Fruit fly (Drosophila melanogaster) whole organism, prepupa: ENCODE data around the gene CG8765.

Source experiments
- Blimp-1 ChIP-seq: fragments of 200-800 bp; sonication (Bioruptor generic); optimal IDR thresholded peaks from 3 replicates; lab custom pipeline; 2017; ENCODE audit warnings: missing biosample characterization, missing genetic modification characterization, mild to moderate bottlenecking, moderate library complexity, missing genetic modification reagents
- CG10631 ChIP-seq: fragments of 200-800 bp; sonication (Bioruptor generic); optimal IDR thresholded peaks from 2 replicates; lab custom pipeline; 2016; ENCODE audit warnings: missing biosample characterization, missing genetic modification characterization
- CG11294 ChIP-seq: fragments of 200-800 bp; sonication (Bioruptor generic); IDR thresholded peaks from 2 replicates; pipeline ENCODE4 v1.3.6; 2022; ENCODE audit warnings: missing biosample characterization, missing genetic modification characterization
- CG11762 ChIP-seq: fragments of 200-800 bp; sonication (Bioruptor generic); optimal IDR thresholded peaks from 3 replicates; lab custom pipeline; 2016; ENCODE audit warnings: missing biosample characterization, missing genetic modification characterization; ENCODE audit not compliant: insufficient read depth
- CG16779 ChIP-seq: fragments of 200-800 bp; sonication (Bioruptor generic); optimal IDR thresholded peaks from 3 replicates; lab custom pipeline; 2017; ENCODE audit warnings: missing biosample characterization, mild to moderate bottlenecking, missing genetic modification characterization
- CG3032 ChIP-seq: fragments of 200-800 bp; optimal IDR thresholded peaks from 2 replicates; lab custom pipeline; 2019; ENCODE audit warnings: missing biosample characterization, mild to moderate bottlenecking, missing genetic modification characterization, moderate library complexity
- CG32006 ChIP-seq: fragments of 200-800 bp; sonication (Bioruptor generic); optimal IDR thresholded peaks from 3 replicates; lab custom pipeline; 2017; ENCODE audit warnings: missing biosample characterization, mild to moderate bottlenecking, missing genetic modification characterization
- CG3919 ChIP-seq: fragments of 200-800 bp; sonication (Bioruptor generic); optimal IDR thresholded peaks from 3 replicates; lab custom pipeline; 2016; ENCODE audit warnings: missing biosample characterization, missing genetic modification characterization
- CG4318 ChIP-seq: fragments of 200-800 bp; sonication (Bioruptor generic); optimal IDR thresholded peaks from 3 replicates; lab custom pipeline; 2017; ENCODE audit warnings: missing biosample characterization, mild to moderate bottlenecking, missing genetic modification characterization
- CG6163 ChIP-seq: fragments of 200-800 bp; sonication (Bioruptor generic); IDR thresholded peaks from 3 replicates; pipeline ENCODE4 v1.3.6; 2022; ENCODE audit warnings: missing biosample characterization, missing genetic modification characterization
- CG6854 ChIP-seq: fragments of 200-800 bp; sonication (Bioruptor generic); optimal IDR thresholded peaks from 2 replicates; lab custom pipeline; 2017; ENCODE audit warnings: missing biosample characterization, mild to moderate bottlenecking, missing genetic modification characterization
- CG7368 ChIP-seq: fragments of 200-800 bp; sonication (Bioruptor generic); optimal IDR thresholded peaks from 3 replicates; lab custom pipeline; 2016; ENCODE audit warnings: missing biosample characterization, missing genetic modification characterization
- CG8319 ChIP-seq: fragments of 200-800 bp; sonication (Bioruptor generic); optimal IDR thresholded peaks from 3 replicates; lab custom pipeline; 2016; ENCODE audit warnings: missing biosample characterization, missing genetic modification characterization
- CG8632 ChIP-seq: fragments of 200-800 bp; sonication (Bioruptor generic); optimal IDR thresholded peaks from 3 replicates; lab custom pipeline; 2016; ENCODE audit warnings: missing biosample characterization, missing genetic modification characterization
- CG9139 ChIP-seq: fragments of 200-800 bp; sonication (Bioruptor generic); optimal IDR thresholded peaks from 3 replicates; lab custom pipeline; 2017; ENCODE audit warnings: missing biosample characterization, mild to moderate bottlenecking, missing genetic modification characterization
- Eip75B ChIP-seq: fragments of 200-800 bp; sonication (Bioruptor generic); optimal IDR thresholded peaks from 3 replicates; lab custom pipeline; 2016; ENCODE audit warnings: missing biosample characterization, missing genetic modification characterization
- Eip78C ChIP-seq: fragments of 200-800 bp; sonication (Bioruptor generic); peaks from one replicate; lab custom pipeline; 2016; ENCODE audit warnings: missing biosample characterization, missing genetic modification characterization
- Eip93F ChIP-seq: fragments of 200-800 bp; sonication (Bioruptor generic); optimal IDR thresholded peaks from 2 replicates; lab custom pipeline; 2016; ENCODE audit warnings: missing biosample characterization, mild to moderate bottlenecking, missing genetic modification characterization
- Ets21C ChIP-seq: fragments of 200-800 bp; sonication (Bioruptor generic); optimal IDR thresholded peaks from 3 replicates; lab custom pipeline; 2016; ENCODE audit warnings: missing biosample characterization, missing genetic modification characterization
- Ets96B ChIP-seq: fragments of 200-800 bp; optimal IDR thresholded peaks from 2 replicates; lab custom pipeline; 2019; ENCODE audit warnings: missing biosample characterization, mild to moderate bottlenecking, missing genetic modification characterization, moderate library complexity
- Gug ChIP-seq: fragments of 200-800 bp; sonication (Bioruptor generic); IDR thresholded peaks from 2 replicates; pipeline ENCODE4 v1.3.6; 2022; ENCODE audit warnings: missing biosample characterization, missing genetic modification characterization
- Hr38 ChIP-seq: sonication (Bioruptor generic); optimal IDR thresholded peaks from 2 replicates; lab custom pipeline; 2016; ENCODE audit warnings: missing biosample characterization, missing genetic modification characterization
- Hr4 ChIP-seq: fragments of 200-800 bp; sonication (Bioruptor generic); optimal IDR thresholded peaks from 3 replicates; lab custom pipeline; 2016; ENCODE audit warnings: missing biosample characterization, missing genetic modification characterization
- Lpt ChIP-seq: fragments of 200-800 bp; sonication (Bioruptor generic); optimal IDR thresholded peaks from 3 replicates; lab custom pipeline; 2016; ENCODE audit warnings: missing biosample characterization, missing genetic modification characterization
- OdsH ChIP-seq: fragments of 200-800 bp; sonication (Bioruptor generic); optimal IDR thresholded peaks from 3 replicates; lab custom pipeline; 2016; ENCODE audit warnings: missing biosample characterization, missing genetic modification characterization
- Smox ChIP-seq: fragments of 200-800 bp; sonication (Bioruptor generic); optimal IDR thresholded peaks from 3 replicates; lab custom pipeline; 2016; ENCODE audit warnings: missing biosample characterization, missing genetic modification characterization
- Sox14 ChIP-seq: fragments of 200-800 bp; sonication (Bioruptor generic); optimal IDR thresholded peaks from 3 replicates; lab custom pipeline; 2016; ENCODE audit warnings: missing biosample characterization, missing genetic modification characterization
- Sox15 ChIP-seq: fragments of 200-800 bp; sonication (Bioruptor generic); optimal IDR thresholded peaks from 3 replicates; lab custom pipeline; 2016; ENCODE audit warnings: missing biosample characterization, missing genetic modification characterization
- achi ChIP-seq: fragments of 200-800 bp; sonication (Bioruptor generic); optimal IDR thresholded peaks from 3 replicates; lab custom pipeline; 2016; ENCODE audit warnings: missing biosample characterization, missing genetic modification characterization
- acj6 ChIP-seq: fragments of 200-800 bp; sonication (Bioruptor generic); optimal IDR thresholded peaks from 3 replicates; lab custom pipeline; 2016; ENCODE audit warnings: missing biosample characterization, missing genetic modification characterization
- dac ChIP-seq: fragments of 200-800 bp; sonication (Bioruptor generic); optimal IDR thresholded peaks from 2 replicates; lab custom pipeline; 2017; ENCODE audit warnings: missing biosample characterization, mild to moderate bottlenecking, missing genetic modification characterization
- dsx ChIP-seq: fragments of 200-800 bp; optimal IDR thresholded peaks from 3 replicates; lab custom pipeline; 2019; ENCODE audit warnings: missing biosample characterization, mild to moderate bottlenecking, missing genetic modification characterization, moderate library complexity; ENCODE audit not compliant: poor library complexity, severe bottlenecking
- eg ChIP-seq: fragments of 200-800 bp; sonication (Bioruptor generic); IDR thresholded peaks from 3 replicates; pipeline ENCODE4 v1.3.6; 2022; ENCODE audit warnings: missing biosample characterization, missing genetic modification characterization
- esn ChIP-seq: fragments of 200-800 bp; sonication (Bioruptor generic); optimal IDR thresholded peaks from 2 replicates; lab custom pipeline; 2016; ENCODE audit warnings: missing biosample characterization, mild to moderate bottlenecking, missing genetic modification characterization, moderate library complexity
- fd59A ChIP-seq: fragments of 200-800 bp; sonication (Bioruptor generic); optimal IDR thresholded peaks from 2 replicates; lab custom pipeline; 2017; ENCODE audit warnings: missing biosample characterization, mild to moderate bottlenecking, missing genetic modification characterization, missing genetic modification reagents
- fd85E ChIP-seq: fragments of 200-800 bp; sonication (Bioruptor generic); optimal IDR thresholded peaks from 3 replicates; lab custom pipeline; 2016; ENCODE audit warnings: missing biosample characterization, missing genetic modification characterization
- fkh ChIP-seq: fragments of 200-800 bp; sonication (Bioruptor generic); optimal IDR thresholded peaks from 3 replicates; lab custom pipeline; 2017; ENCODE audit warnings: missing biosample characterization, mild to moderate bottlenecking, missing genetic modification characterization, moderate library complexity
- net ChIP-seq: fragments of 200-800 bp; sonication (Bioruptor generic); optimal IDR thresholded peaks from 3 replicates; lab custom pipeline; 2016; ENCODE audit warnings: missing biosample characterization, missing genetic modification characterization
- pdm3 ChIP-seq: fragments of 200-800 bp; sonication (Bioruptor generic); optimal IDR thresholded peaks from 3 replicates; lab custom pipeline; 2016; ENCODE audit warnings: missing biosample characterization, missing genetic modification characterization
- ss ChIP-seq, 2 experiments: fragments of 200-800 bp; sonication (Bioruptor generic); optimal IDR thresholded peaks; 2 replicates in 1 of 2; 3 replicates in 1 of 2; lab custom pipeline; 2017 to 2018; ENCODE audit warnings: mild to moderate bottlenecking in 2 of 2, missing biosample characterization in 2 of 2, missing genetic modification characterization in 2 of 2, moderate library complexity in 1 of 2
- vri ChIP-seq: fragments of 200-800 bp; sonication (Bioruptor generic); optimal IDR thresholded peaks from 3 replicates; lab custom pipeline; 2016; ENCODE audit warnings: missing biosample characterization, mild to moderate bottlenecking, missing genetic modification characterization

Gene CG8765

DNA sequence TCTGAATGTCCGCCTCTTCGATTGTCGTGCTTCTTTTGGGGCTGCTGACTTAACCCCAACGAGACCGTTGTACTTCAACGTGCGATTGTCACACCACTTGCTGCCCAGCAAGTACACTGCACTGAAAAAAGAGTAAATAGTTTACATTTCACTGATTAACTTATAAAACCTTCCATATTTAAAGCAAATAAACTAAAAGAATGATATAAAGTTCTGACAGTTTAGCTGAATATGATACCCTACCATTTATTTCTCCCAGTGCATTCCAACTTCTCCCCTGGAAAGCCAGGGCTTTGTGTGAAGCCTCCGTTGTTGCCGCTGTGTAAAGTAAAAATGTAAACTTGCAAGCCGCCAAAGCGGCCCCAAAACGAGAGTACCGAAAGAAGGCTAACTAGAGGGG lies 12.8 kb downstream of the CG8765 start (continued):
- TF ChIP-seq net (GFP tag; lab: Kevin White, UChicago) (peak; percentile 3), achi (GFP tag; lab: Kevin White, UChicago) (peak; percentile 44), CG11762 (GFP tag; lab: Kevin White, UChicago) (no peak), dac (GFP tag; lab: Kevin White, UChicago) (no peak), Ets96B (tag; lab: Kevin White, UChicago) (peak; percentile 56), OdsH (GFP tag; lab: Kevin White, UChicago) (peak; percentile 47), CG8319 (no peak), CG3032 (tag; lab: Kevin White, UChicago) (peak; percentile 44), Ets21C (GFP tag; lab: Kevin White, UChicago) (peak; percentile 23), Hr4 (GFP tag; lab: Kevin White, UChicago) (peak; percentile 28), CG11294 (no peak), eg (GFP tag; lab: Robert Waterston, UW) (peak; percentile 49; the same call in 1 of the 3 replicates), CG8632 (GFP tag; lab: Kevin White, UChicago) (peak; percentile 23), acj6 (GFP tag; lab: Kevin White, UChicago) (peak; percentile 50), Sox15 (GFP tag; lab: Kevin White, UChicago) (peak; percentile 24), fd59A (GFP tag; lab: Kevin White, UChicago) (no peak), dsx (GFP tag; lab: Kevin White, UChicago) (peak; percentile 31), Blimp-1 (GFP tag; lab: Kevin White, UChicago) (no peak), Smox (peak; percentile 40)

DNA sequence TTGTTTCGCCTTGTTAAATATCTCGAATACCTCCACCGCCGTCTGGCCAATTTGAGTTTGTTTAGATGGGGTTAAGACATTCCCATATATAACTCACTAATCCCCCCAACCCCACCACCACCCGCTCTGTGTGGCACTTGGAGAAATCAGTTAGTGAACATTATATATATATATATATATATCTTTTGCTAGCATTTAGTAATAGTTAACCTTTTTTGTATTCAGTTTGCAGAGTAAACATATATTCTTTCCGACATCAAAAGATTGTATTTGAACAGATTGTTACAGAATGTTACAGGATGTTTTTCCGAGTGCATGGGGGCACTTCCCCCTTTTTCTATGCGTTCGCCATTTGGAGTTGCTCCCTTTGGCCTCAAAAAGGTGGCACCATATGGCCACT lies 16.7 kb downstream of the CG8765 start:
- TF ChIP-seq CG3032 (tag; lab: Kevin White, UChicago) (peak; percentile 2), CG9139 (GFP tag; lab: Kevin White, UChicago) (no peak), Ets96B (tag; lab: Kevin White, UChicago) (peak; percentile 0), CG3919 (peak; percentile 9), Eip78C (GFP tag; lab: Kevin White, UChicago) (peak; percentile 19)

DNA sequence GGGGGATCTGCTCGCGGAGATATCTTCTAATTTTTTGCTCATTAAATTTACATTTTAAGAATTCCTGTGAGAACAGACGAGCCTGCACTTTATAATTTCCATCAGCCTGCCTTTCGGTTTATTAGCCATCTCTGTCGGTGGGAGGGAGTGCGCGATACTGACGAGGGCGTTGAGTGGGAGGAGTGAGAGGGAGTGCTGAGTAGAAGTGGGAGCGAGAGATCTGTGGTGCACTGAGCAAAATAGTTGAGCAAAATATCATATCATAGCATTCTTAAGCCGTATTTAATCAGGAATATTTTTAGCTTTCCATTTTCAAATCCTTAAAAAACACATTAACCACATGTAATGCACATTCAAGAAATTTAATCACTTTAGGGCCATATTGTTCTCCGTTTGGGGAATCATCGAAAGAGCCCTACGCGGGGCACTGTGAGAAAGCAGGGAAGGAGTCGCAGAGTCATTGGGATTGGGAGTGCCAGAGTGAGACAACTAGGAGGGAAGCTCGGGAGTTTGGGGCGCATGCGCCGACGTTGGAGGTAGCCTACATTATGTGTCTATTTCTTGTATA lies 22.0 kb downstream of the CG8765 start:
- TF ChIP-seq dac (GFP tag; lab: Kevin White, UChicago): no peak
- 0 out of 3 replicates have a peak, but pooled peaks have one; percentile 32 for TF ChIP-seq CG6163
- TF ChIP-seq CG32006 (GFP tag; lab: Kevin White, UChicago): peak; percentile 4
- TF ChIP-seq, all 60 proteins: peak for 2

- TF ChIP-seq fd85E (GFP tag; lab: Kevin White, UChicago) (no peak), ss (GFP tag; optimal IDR thresholded peaks at IDR 0.05; lab: Kevin White, UChicago) (peak in 1 of 2 experiments; percentile 10), CG7368 (GFP tag; lab: Kevin White, UChicago) (no peak), Eip78C (GFP tag; lab: Kevin White, UChicago) (peak; percentile 43), fkh (GFP tag; lab: Kevin White, UChicago) (peak; percentile 42), esn (GFP tag; lab: Kevin White, UChicago) (peak; percentile 7), vri (GFP tag; lab: Kevin White, UChicago) (no peak), CG6163 (peak; percentile 32; the same call in 1 of the 3 replicates)
These were observed 23.4 kb downstream of the CG8765 start, which contains the start of gene tey for dm6 chr3L:19663605-19664230. Gene tey (minus strand): TSS chr3L:19664104.

dm6 chr3L:19662892-19663291 lies 24.3 kb downstream of the CG8765 start:
- no peak for TF ChIP-seq Lpt (GFP tag; lab: Kevin White, UChicago)
- TF ChIP-seq Sox14: no peak
- TF ChIP-seq CG8632 (GFP tag; lab: Kevin White, UChicago): no peak
- TF ChIP-seq Eip75B: no peak
- no peak for TF ChIP-seq pdm3 (GFP tag; lab: Kevin White, UChicago)
- TF ChIP-seq CG3032 (tag; lab: Kevin White, UChicago): no peak
- no peak for TF ChIP-seq CG16779 (tag; lab: Kevin White, UChicago)
- TF ChIP-seq Gug (GFP tag; lab: Robert Waterston, UW): no peak
- TF ChIP-seq Hr38 (GFP tag; lab: Kevin White, UChicago): no peak
- TF ChIP-seq Eip93F (GFP tag; lab: Kevin White, UChicago): no peak
- TF ChIP-seq CG6854 (GFP tag; lab: Kevin White, UChicago): no peak
- no peak for TF ChIP-seq Blimp-1 (GFP tag; lab: Kevin White, UChicago)
- TF ChIP-seq CG32006 (GFP tag; lab: Kevin White, UChicago): no peak
- TF ChIP-seq CG4318 (GFP tag; lab: Kevin White, UChicago): no peak
- TF ChIP-seq vri (GFP tag; lab: Kevin White, UChicago): no peak
- no peak for TF ChIP-seq CG10631 (GFP tag; lab: Kevin White, UChicago)
